Fruit fly (Drosophila melanogaster) whole organism, embryonic: Measurements from ENCODE around the gene Sgsf.

Experiments
- Antp ChIP-seq: fragments of 200-800 bp; sonication (Bioruptor generic); optimal IDR thresholded peaks from 3 replicates; lab custom pipeline; 2016; ENCODE audit warnings: missing biosample characterization, missing genetic modification characterization
- B-H2 ChIP-seq: fragments of 200-800 bp; sonication (Bioruptor generic); optimal IDR thresholded peaks from 2 replicates; lab custom pipeline; 2018; ENCODE audit warnings: missing biosample characterization, mild to moderate bottlenecking, missing genetic modification characterization
- CG1603 ChIP-seq: fragments of 200-800 bp; sonication (Bioruptor generic); optimal IDR thresholded peaks from 2 replicates; lab custom pipeline; 2019; ENCODE audit warnings: missing biosample characterization, mild to moderate bottlenecking, missing genetic modification characterization, moderate library complexity
- CG17328 ChIP-seq: fragments of 200-800 bp; sonication (Bioruptor generic); IDR thresholded peaks from 2 replicates; pipeline ENCODE4 v1.3.6; 2022; ENCODE audit warnings: missing biosample characterization, missing genetic modification characterization
- CG18764 ChIP-seq: fragments of 200-800 bp; sonication (Bioruptor generic); optimal IDR thresholded peaks from 3 replicates; lab custom pipeline; 2016; ENCODE audit warnings: missing biosample characterization, missing genetic modification characterization
- CG7556 ChIP-seq: fragments of 200-800 bp; sonication (Bioruptor generic); optimal IDR thresholded peaks from 2 replicates; lab custom pipeline; 2017; ENCODE audit warnings: missing biosample characterization, mild to moderate bottlenecking, missing genetic modification characterization
- CG8359 ChIP-seq: fragments of 200-800 bp; sonication (Bioruptor generic); optimal IDR thresholded peaks from 2 replicates; lab custom pipeline; 2017; ENCODE audit warnings: missing biosample characterization, mild to moderate bottlenecking, missing genetic modification characterization, borderline replicate concordance
- D19B ChIP-seq: fragments of 200-800 bp; sonication (Bioruptor generic); optimal IDR thresholded peaks from 2 replicates; lab custom pipeline; 2017; ENCODE audit warnings: missing biosample characterization, mild to moderate bottlenecking, missing genetic modification characterization
- Lhr ChIP-seq: fragments of 200-800 bp; sonication (Bioruptor generic); optimal IDR thresholded peaks from 3 replicates; lab custom pipeline; 2017; ENCODE audit warnings: mild to moderate bottlenecking, missing biosample characterization, missing genetic modification reagents, missing genetic modification characterization
- Oaz ChIP-seq: fragments of 200-800 bp; sonication (Bioruptor generic); IDR thresholded peaks from 2 replicates; pipeline ENCODE4 v1.3.6; 2022; ENCODE audit warnings: missing biosample characterization, missing genetic modification characterization
- Vsx1 ChIP-seq: fragments of 200-800 bp; sonication (Bioruptor generic); optimal IDR thresholded peaks from 2 replicates; lab custom pipeline; 2017; ENCODE audit warnings: missing biosample characterization, mild to moderate bottlenecking, missing genetic modification characterization, missing genetic modification reagents
- ac ChIP-seq: fragments of 200-800 bp; sonication (Bioruptor generic); optimal IDR thresholded peaks from 3 replicates; lab custom pipeline; 2017; ENCODE audit warnings: missing biosample characterization, mild to moderate bottlenecking, missing genetic modification characterization
- corto ChIP-seq: fragments of 200-800 bp; sonication (Bioruptor generic); optimal IDR thresholded peaks from 2 replicates; lab custom pipeline; 2016; ENCODE audit warnings: missing biosample characterization, mild to moderate bottlenecking, missing genetic modification characterization, moderate library complexity
- fd96Cb ChIP-seq: fragments of 200-800 bp; sonication (Bioruptor generic); optimal IDR thresholded peaks from 2 replicates; lab custom pipeline; 2018; ENCODE audit warnings: missing biosample characterization, mild to moderate bottlenecking, missing genetic modification characterization, moderate library complexity
- hkb ChIP-seq, 2 experiments: fragments of 200-800 bp in 1 of 2; fragments of >200 bp in 1 of 2; sonication (Bioruptor generic) in 1 of 2; IDR thresholded peaks in 1 of 2; optimal IDR thresholded peaks in 1 of 2; 2 replicates each; pipeline versions ENCODE4 v1.3.6 to Lab custom; 2017 to 2022; ENCODE audit warnings: missing biosample characterization in 1 of 2, missing genetic modification characterization in 1 of 2
- mirr ChIP-seq: fragments of 200-800 bp; sonication (Bioruptor generic); optimal IDR thresholded peaks from 3 replicates; lab custom pipeline; 2018; ENCODE audit warnings: missing biosample characterization, mild to moderate bottlenecking, missing genetic modification characterization

Sgsf gene

dm6 chr3R:12385949-12386348 lies 44.5 kb downstream of the Sgsf start, which contains the start of gene Sol1:
Gene Sol1 (plus strand): TSS chr3R:12386249.
- TF ChIP-seq Oaz (GFP tag; lab: Robert Waterston, UW) (no peak), mirr (GFP tag; lab: Kevin White, UChicago) (no peak), CG17328 (GFP tag; lab: Robert Waterston, UW) (no peak), CG18764 (GFP tag; lab: Kevin White, UChicago) (no peak), hkb (optimal IDR thresholded peaks at IDR 0.05; lab: Kevin White, UChicago) (no peak), hkb (GFP tag; IDR thresholded peaks at IDR 0.05; lab: Robert Waterston, UW) (no peak), Vsx1 (GFP tag; lab: Kevin White, UChicago) (no peak), B-H2 (GFP tag; lab: Kevin White, UChicago) (no peak), Lhr (no peak), Antp (GFP tag; lab: Kevin White, UChicago) (no peak), corto (GFP tag; lab: Kevin White, UChicago) (no peak), ac (no peak), fd96Cb (tag; lab: Kevin White, UChicago) (no peak), D19B (GFP tag; lab: Kevin White, UChicago) (no peak), CG1603 (no peak)

dm6 chr3R:12386965-12387364 lies 45.5 kb downstream of the Sgsf start, which contains the start of gene CG33098:
Gene CG33098 (plus strand): TSS chr3R:12387188.
- TF ChIP-seq CG8359 (GFP tag; lab: Kevin White, UChicago) (peak; percentile 97), CG7556 (GFP tag; lab: Kevin White, UChicago) (no peak)
- TF ChIP-seq, all 482 proteins: peak for 1
